Worm (Caenorhabditis elegans) whole organism, young adult: ENCODE measurements around the gene Y51H4A.941.

ENCODE experiments used
- C06A6.2 ChIP-seq: fragments of 200-800 bp; sonication (Bioruptor generic); conservative IDR thresholded peaks from 2 replicates; pipeline ENCODE4 v1.3.6; 2022; ENCODE audit warnings: missing genetic modification characterization, missing compliant biosample characterization
- F22D6.2 ChIP-seq: sonication (generic microtip); optimal IDR thresholded peaks from 2 replicates; lab custom pipeline; 2016; ENCODE audit warnings: mild to moderate bottlenecking, missing genetic modification characterization, missing compliant biosample characterization
- F37B4.10 ChIP-seq: fragments of 200-800 bp; sonication (Bioruptor generic); IDR thresholded peaks from 2 replicates; pipeline ENCODE4 v1.3.6; 2022; ENCODE audit warnings: missing genetic modification characterization, missing compliant biosample characterization
- F57C9.4 ChIP-seq: sonication (generic microtip); optimal IDR thresholded peaks from 2 replicates; lab custom pipeline; 2017; ENCODE audit warnings: mild to moderate bottlenecking, missing genetic modification characterization, missing compliant biosample characterization
- K12H6.12 ChIP-seq: fragments of 200-800 bp; sonication (Bioruptor generic); optimal IDR thresholded peaks from 2 replicates; lab custom pipeline; 2018; ENCODE audit warnings: mild to moderate bottlenecking, missing genetic modification characterization, missing compliant biosample characterization
- T26A5.8 ChIP-seq: sonication (generic microtip); optimal IDR thresholded peaks from 2 replicates; lab custom pipeline; 2016; ENCODE audit warnings: missing genetic modification characterization, missing compliant biosample characterization
- Y56A3A.18 ChIP-seq: fragments of 200-800 bp; sonication (Bioruptor generic); IDR thresholded peaks from 2 replicates; pipeline ENCODE4 v1.3.6; 2022; ENCODE audit warnings: missing genetic modification reagents, missing genetic modification characterization, missing compliant biosample characterization
- akir-1 ChIP-seq: fragments of 200-800 bp; sonication (Bioruptor generic); optimal IDR thresholded peaks from 2 replicates; lab custom pipeline; 2018; ENCODE audit warnings: mild to moderate bottlenecking, missing genetic modification characterization, moderate library complexity, missing compliant biosample characterization
- ama-1 ChIP-seq, 3 experiments: fragments of 150-350 bp in 1 of 3; sonication (generic microtip) in 2 of 3; optimal IDR thresholded peaks; 2 replicates each; lab custom pipeline; 2014 to 2018; ENCODE audit warnings: missing biosample characterization in 2 of 3, missing genetic modification characterization in 2 of 3, missing genetic modification reagents in 2 of 3
- athp-1 ChIP-seq: sonication (generic microtip); optimal IDR thresholded peaks from 2 replicates; lab custom pipeline; 2017; ENCODE audit warnings: mild to moderate bottlenecking, missing genetic modification characterization, missing compliant biosample characterization
- bed-1 ChIP-seq: fragments of 200-800 bp; sonication (Bioruptor generic); IDR thresholded peaks from 2 replicates; pipeline ENCODE4 v1.3.6; 2022; ENCODE audit warnings: missing genetic modification reagents, missing genetic modification characterization, missing compliant biosample characterization
- ccch-3 ChIP-seq: fragments of 200-800 bp; sonication (Bioruptor generic); optimal IDR thresholded peaks from 2 replicates; lab custom pipeline; 2018; ENCODE audit warnings: mild to moderate bottlenecking, missing genetic modification characterization, missing compliant biosample characterization
- cebp-1 ChIP-seq, 2 experiments: fragments of 200-800 bp in 1 of 2; sonication (Bioruptor generic) in 1 of 2; sonication (generic microtip) in 1 of 2; IDR thresholded peaks in 1 of 2; optimal IDR thresholded peaks in 1 of 2; 2 replicates each; pipeline versions ENCODE4 v1.3.6 to Lab custom; 2017 to 2022; ENCODE audit warnings: missing compliant biosample characterization in 2 of 2, missing genetic modification characterization in 2 of 2, mild to moderate bottlenecking in 1 of 2, missing genetic modification reagents in 1 of 2, moderate library complexity in 1 of 2
- cebp-2 ChIP-seq: fragments of 200-800 bp; sonication (Bioruptor generic); IDR thresholded peaks from 2 replicates; pipeline ENCODE4 v1.3.6; 2022; ENCODE audit warnings: missing genetic modification characterization, missing compliant biosample characterization
- ceh-27 ChIP-seq: fragments of 200-800 bp; sonication (Bioruptor generic); optimal IDR thresholded peaks from 2 replicates; lab custom pipeline; 2018; ENCODE audit warnings: mild to moderate bottlenecking, missing genetic modification characterization, moderate library complexity, missing compliant biosample characterization
- ceh-40 ChIP-seq: fragments of 200-800 bp; sonication (Bioruptor generic); IDR thresholded peaks from 2 replicates; pipeline ENCODE4 v1.3.6; 2022; ENCODE audit warnings: missing genetic modification characterization, missing compliant biosample characterization
- ceh-58 ChIP-seq: fragments of 200-800 bp; sonication (Bioruptor generic); IDR thresholded peaks from 2 replicates; pipeline ENCODE4 v1.3.6; 2022; ENCODE audit warnings: missing genetic modification characterization, missing compliant biosample characterization
- ceh-79 ChIP-seq: sonication (generic microtip); optimal IDR thresholded peaks from 2 replicates; lab custom pipeline; 2017; ENCODE audit warnings: mild to moderate bottlenecking, missing genetic modification characterization, missing compliant biosample characterization
- die-1 ChIP-seq: sonication (generic microtip); optimal IDR thresholded peaks from 2 replicates; lab custom pipeline; 2016; ENCODE audit warnings: missing genotype, mild to moderate bottlenecking, missing genetic modification characterization, missing compliant biosample characterization
- ekl-4 ChIP-seq: fragments of 200-800 bp; sonication (Bioruptor generic); IDR thresholded peaks from 2 replicates; pipeline ENCODE4 v1.3.6; 2022; ENCODE audit warnings: missing genetic modification reagents, missing genetic modification characterization, missing compliant biosample characterization
- ets-4 ChIP-seq: fragments of 200-800 bp; sonication (Bioruptor generic); optimal IDR thresholded peaks from 2 replicates; lab custom pipeline; 2018; ENCODE audit warnings: mild to moderate bottlenecking, missing genetic modification characterization, missing compliant biosample characterization
- gei-17 ChIP-seq: fragments of 200-800 bp; sonication (Bioruptor generic); optimal IDR thresholded peaks from 2 replicates; lab custom pipeline; 2018; ENCODE audit warnings: mild to moderate bottlenecking, missing genetic modification characterization, missing compliant biosample characterization
- lin-35 ChIP-seq, 3 experiments: fragments of 150-350 bp in 2 of 3; sonication (generic microtip) in 1 of 3; optimal IDR thresholded peaks; 2 replicates each; lab custom pipeline; 2014 to 2018; ENCODE audit warnings: missing biosample characterization in 3 of 3, missing genetic modification characterization in 3 of 3, missing genetic modification reagents in 3 of 3
- lin-54 ChIP-seq: fragments of 200-800 bp; sonication (Bioruptor generic); optimal IDR thresholded peaks from 2 replicates; lab custom pipeline; 2018; ENCODE audit warnings: mild to moderate bottlenecking, missing genetic modification characterization, missing compliant biosample characterization
- madf-10 ChIP-seq: sonication (generic microtip); optimal IDR thresholded peaks from 2 replicates; lab custom pipeline; 2016; ENCODE audit warnings: mild to moderate bottlenecking, missing genetic modification characterization, missing compliant biosample characterization
- mel-28 ChIP-seq: sonication (generic microtip); optimal IDR thresholded peaks from 2 replicates; lab custom pipeline; 2016; ENCODE audit warnings: borderline replicate concordance, mild to moderate bottlenecking, missing genetic modification characterization, missing compliant biosample characterization
- mes-4 ChIP-seq: sonication (generic microtip); optimal IDR thresholded peaks from 2 replicates; lab custom pipeline; 2016; ENCODE audit warnings: missing genotype, missing genetic modification characterization, missing compliant biosample characterization
- mxl-1 ChIP-seq: sonication (generic microtip); optimal IDR thresholded peaks from 2 replicates; lab custom pipeline; 2016; ENCODE audit warnings: missing genetic modification characterization, missing compliant biosample characterization
- nfya-1 ChIP-seq: sonication (generic microtip); optimal IDR thresholded peaks from 2 replicates; lab custom pipeline; 2017; ENCODE audit warnings: antibody characterized with exemption, missing compliant biosample characterization, missing genetic modification characterization, borderline replicate concordance; ENCODE audit not compliant: insufficient read depth
- nhr-80 ChIP-seq: sonication (generic microtip); optimal IDR thresholded peaks from 2 replicates; lab custom pipeline; 2016; ENCODE audit warnings: missing genetic modification characterization, missing compliant biosample characterization
- pbrm-1 ChIP-seq: fragments of 200-800 bp; sonication (Bioruptor generic); IDR thresholded peaks from 2 replicates; pipeline ENCODE4 v1.3.6; 2022; ENCODE audit warnings: missing genetic modification reagents, missing genetic modification characterization, missing compliant biosample characterization
- rcor-1 ChIP-seq: fragments of 200-800 bp; sonication (Bioruptor generic); IDR thresholded peaks from 2 replicates; pipeline ENCODE4 v1.3.6; 2022; ENCODE audit warnings: missing genetic modification reagents, missing genetic modification characterization, missing compliant biosample characterization
- rec-8 ChIP-seq, 2 experiments: sonication (generic microtip); optimal IDR thresholded peaks; 2 replicates each; lab custom pipeline; 2016; ENCODE audit warnings: mild to moderate bottlenecking in 2 of 2, missing genetic modification characterization in 2 of 2, missing genetic modification reagents in 2 of 2, missing genotype in 2 of 2, missing biosample characterization in 1 of 2, missing compliant biosample characterization in 1 of 2, moderate library complexity in 1 of 2
- repo-1 ChIP-seq: sonication (generic microtip); optimal IDR thresholded peaks from 2 replicates; lab custom pipeline; 2017; ENCODE audit warnings: mild to moderate bottlenecking, missing genetic modification characterization, missing compliant biosample characterization
- snpc-3.4 ChIP-seq: sonication (generic microtip); optimal IDR thresholded peaks from 2 replicates; lab custom pipeline; 2017; ENCODE audit warnings: missing genetic modification characterization, mild to moderate bottlenecking, missing compliant biosample characterization, antibody characterized with exemption, moderate library complexity, missing genotype, missing genetic modification reagents
- somi-1 ChIP-seq: fragments of 200-800 bp; sonication (Bioruptor generic); optimal IDR thresholded peaks from 2 replicates; lab custom pipeline; 2018; ENCODE audit warnings: mild to moderate bottlenecking, missing genetic modification characterization, missing compliant biosample characterization
- tbp1 ChIP-seq: fragments of 200-800 bp; sonication (Bioruptor generic); optimal IDR thresholded peaks from 2 replicates; lab custom pipeline; 2018; ENCODE audit warnings: mild to moderate bottlenecking, missing genetic modification characterization, missing compliant biosample characterization
- zfh-2 ChIP-seq: fragments of 200-800 bp; sonication (Bioruptor generic); conservative IDR thresholded peaks from 2 replicates; pipeline ENCODE4 v1.3.6; 2022; ENCODE audit warnings: missing genetic modification reagents, missing genetic modification characterization, missing compliant biosample characterization
- ztf-22 ChIP-seq: fragments of 200-800 bp; sonication (Bioruptor generic); optimal IDR thresholded peaks from 2 replicates; lab custom pipeline; 2018; ENCODE audit warnings: mild to moderate bottlenecking, missing genetic modification characterization, moderate library complexity, missing compliant biosample characterization
- ztf-25 ChIP-seq: fragments of 200-800 bp; sonication (Bioruptor generic); IDR thresholded peaks from 2 replicates; pipeline ENCODE4 v1.3.6; 2022; ENCODE audit warnings: missing genetic modification reagents, missing genetic modification characterization, missing compliant biosample characterization
- ztf-26 ChIP-seq: sonication (generic microtip); optimal IDR thresholded peaks from 2 replicates; lab custom pipeline; 2017; ENCODE audit warnings: missing genetic modification characterization, missing compliant biosample characterization

Y51H4A.941 gene

ce11 chrIV:16663591-16663990 lies 30.9 kb downstream of the Y51H4A.941 start (continued):
- TF ChIP-seq ceh-79 (tag; lab: Kevin White, UChicago): no peak
- TF ChIP-seq madf-10 (tag; lab: Kevin White, UChicago): no peak
- no peak for TF ChIP-seq T26A5.8 (tag; lab: Kevin White, UChicago)
- TF ChIP-seq mes-4 (tag; lab: Kevin White, UChicago): no peak
- 0 out of 2 replicates have a peak, but pooled peaks have one; percentile 27 for TF ChIP-seq rcor-1
- no peak for TF ChIP-seq lin-54 (GFP tag; lab: Kevin White, UChicago)
- TF ChIP-seq snpc-3.4: no peak
- TF ChIP-seq ceh-40: no peak
- TF ChIP-seq rec-8 (tag; optimal IDR thresholded peaks at IDR 0.05; lab: Kevin White, UChicago): no peak
- TF ChIP-seq ets-4 (GFP tag; lab: Kevin White, UChicago): no peak
- TF ChIP-seq ztf-26 (tag; lab: Kevin White, UChicago): no peak
- no peak for TF ChIP-seq ceh-58 (GFP tag; lab: Robert Waterston, UW)
- peak; percentile 43 for TF ChIP-seq ceh-27 (GFP tag; lab: Kevin White, UChicago)
- no peak for TF ChIP-seq ekl-4
- TF ChIP-seq mxl-1 (tag; lab: Kevin White, UChicago): no peak
- TF ChIP-seq die-1 (tag; lab: Kevin White, UChicago): no peak
- TF ChIP-seq ztf-22 (GFP tag; lab: Kevin White, UChicago): no peak
- no peak for TF ChIP-seq F37B4.10 (GFP tag; lab: Robert Waterston, UW)
- TF ChIP-seq akir-1 (GFP tag; lab: Kevin White, UChicago): no peak
- peak; percentile 23 for TF ChIP-seq tbp1 (GFP tag; lab: Kevin White, UChicago)
- TF ChIP-seq nfya-1 (tag; lab: Kevin White, UChicago): no peak
- TF ChIP-seq C06A6.2: no peak
- TF ChIP-seq Y56A3A.18 (GFP tag; lab: Robert Waterston, UW): no peak
- no peak for TF ChIP-seq athp-1 (tag; lab: Kevin White, UChicago)
- TF ChIP-seq zfh-2 (GFP tag; lab: Robert Waterston, UW): no peak
- no peak for TF ChIP-seq ama-1 (optimal IDR thresholded peaks at IDR 0.05; lab: Kevin White, UChicago)
- TF ChIP-seq ama-1 (GFP tag; optimal IDR thresholded peaks at IDR 0.05; lab: Kevin White, UChicago): no peak
- no peak for TF ChIP-seq F22D6.2 (tag; lab: Kevin White, UChicago)
- TF ChIP-seq ccch-3: no peak
- TF ChIP-seq somi-1 (GFP tag; lab: Kevin White, UChicago): peak; percentile 17
- TF ChIP-seq lin-35 (GFP tag; optimal IDR thresholded peaks at IDR 0.05; lab: Kevin White, UChicago): no peak
- no peak for TF ChIP-seq ztf-25 (GFP tag; lab: Robert Waterston, UW)
- no peak for TF ChIP-seq repo-1 (tag; lab: Kevin White, UChicago)
- TF ChIP-seq pbrm-1: no peak
- no peak for TF ChIP-seq gei-17 (GFP tag; lab: Kevin White, UChicago)
- TF ChIP-seq cebp-2: no peak

DNA sequence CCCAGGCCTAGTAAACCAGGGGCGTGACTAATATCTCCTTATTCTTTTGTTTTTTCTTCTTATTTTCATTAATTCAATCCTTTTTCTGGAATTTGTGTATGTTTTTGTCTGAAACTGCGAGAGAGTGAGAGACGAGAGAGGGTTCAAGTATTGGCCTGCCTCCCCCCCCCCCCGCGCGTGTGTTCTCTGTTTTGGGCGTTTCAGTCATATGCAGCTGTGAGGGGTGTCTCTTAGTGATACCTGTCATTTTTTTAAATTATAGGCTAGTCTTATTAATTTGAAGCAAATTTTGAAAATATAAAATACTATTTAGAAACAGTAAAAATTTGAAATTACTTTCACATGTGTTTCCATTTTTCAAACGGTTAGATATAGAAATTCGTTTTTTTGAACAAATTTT lies 35.0 kb downstream of the Y51H4A.941 start:
- no peak for TF ChIP-seq bed-1 (GFP tag; lab: Robert Waterston, UW)
- TF ChIP-seq nhr-80 (tag; lab: Kevin White, UChicago): peak; percentile 17

DNA sequence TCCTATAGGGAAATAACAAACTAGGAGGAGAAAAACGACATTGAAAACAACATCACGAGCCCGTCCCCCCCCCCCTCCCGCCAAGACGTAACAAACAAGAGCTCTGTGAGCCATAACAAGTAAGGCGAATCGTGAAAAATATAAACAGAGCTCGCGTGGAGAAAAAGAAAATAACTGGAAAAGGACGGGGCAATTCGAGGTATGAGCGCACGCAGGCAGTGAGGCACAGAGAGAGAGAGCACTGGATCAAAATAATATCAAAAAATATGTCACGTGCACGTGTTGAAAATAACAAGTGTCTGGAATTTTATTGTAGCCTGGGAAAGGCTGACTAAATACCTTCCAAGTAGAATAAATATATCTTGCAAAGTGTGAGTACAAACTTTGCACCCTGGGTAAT lies 35.7 kb downstream of the Y51H4A.941 start:
- TF ChIP-seq mel-28: no peak
- no peak for TF ChIP-seq F22D6.2 (tag; lab: Kevin White, UChicago)
- peak; percentile 56 for TF ChIP-seq K12H6.12 (tag; lab: Kevin White, UChicago)
- no peak for TF ChIP-seq Y56A3A.18 (GFP tag; lab: Robert Waterston, UW)
- no peak for TF ChIP-seq F57C9.4 (tag; lab: Kevin White, UChicago)
- no peak for TF ChIP-seq cebp-1 (GFP tag; IDR thresholded peaks at IDR 0.05; lab: Robert Waterston, UW)
- TF ChIP-seq cebp-1 (tag; optimal IDR thresholded peaks at IDR 0.05; lab: Kevin White, UChicago): peak; percentile 53
